Fruit fly (Drosophila melanogaster) S2 (cell line): ENCODE results near the gene Rpn11.

Source experiments
- CG8478 ChIP-seq: fragments of >200 bp; optimal IDR thresholded peaks from 2 replicates; lab custom pipeline; 2018
- CTCF ChIP-seq, 2 experiments: fragments of >200 bp; optimal IDR thresholded peaks; 2 replicates each; lab custom pipeline; 2018

- TF ChIP-seq CG8478 (lab: Kevin White, UChicago): no peak
- TF ChIP-seq CTCF (optimal IDR thresholded peaks at IDR 0.05; lab: Kevin White, UChicago): no peak
Observed at dm6 chr2L:5092992-5093695, 33.6 kb upstream of the Rpn11 start, which contains the start of gene Pgant5.
